Worm (Caenorhabditis elegans): ENCODE results near the gene gen-1.

DNA sequence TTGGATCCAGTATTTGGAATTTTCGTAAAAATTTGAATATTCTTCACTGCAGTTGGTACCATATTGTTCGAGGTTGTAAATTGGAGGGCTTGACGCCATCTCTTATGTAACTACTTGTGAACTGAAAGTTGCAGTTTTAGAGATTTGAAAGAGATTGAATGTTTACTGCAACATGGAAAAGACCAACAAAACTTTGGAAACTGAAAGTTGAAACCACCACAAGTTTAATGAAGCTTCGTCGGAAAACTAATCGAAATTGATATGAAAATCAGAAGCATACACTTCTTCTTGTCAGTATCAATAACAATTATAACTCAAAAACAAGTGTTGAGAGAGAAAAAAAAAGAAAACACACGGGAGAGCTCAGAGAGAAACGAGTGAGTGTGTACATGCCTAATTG is 20.1 kb upstream of the gen-1 start, which contains the start of gene srg-7:
- no peak for TF ChIP-seq sem-4 (tag; optimal IDR thresholded peaks at IDR 0.05)
- TF ChIP-seq nhr-10 (tag; optimal IDR thresholded peaks at IDR 0.05): no peak
- no peak for TF ChIP-seq snpc-4 (tag; optimal IDR thresholded peaks at IDR 0.05)
- TF ChIP-seq unc-62 (GFP tag; optimal IDR thresholded peaks at IDR 0.05): no peak
- TF ChIP-seq nhr-11 (tag; optimal IDR thresholded peaks at IDR 0.05): no peak
